Fruit fly (Drosophila melanogaster) whole organism, pupa: ENCODE measurements around the gene CSN5.

Experiments used
- CG12605 ChIP-seq: fragments of 200-800 bp; sonication (Bioruptor generic); IDR thresholded peaks from 2 replicates; pipeline ENCODE4 v1.3.6; 2022; ENCODE audit warnings: missing biosample characterization, missing genetic modification characterization
- CG17806 ChIP-seq: fragments of 200-800 bp; sonication (Bioruptor generic); optimal IDR thresholded peaks from 2 replicates; lab custom pipeline; 2018; ENCODE audit warnings: missing biosample characterization, mild to moderate bottlenecking, missing genetic modification characterization, moderate library complexity
- gl ChIP-seq: fragments of 200-800 bp; sonication (Bioruptor generic); optimal IDR thresholded peaks from 2 replicates; lab custom pipeline; 2018; ENCODE audit warnings: missing biosample characterization, mild to moderate bottlenecking, missing genetic modification characterization

DNA sequence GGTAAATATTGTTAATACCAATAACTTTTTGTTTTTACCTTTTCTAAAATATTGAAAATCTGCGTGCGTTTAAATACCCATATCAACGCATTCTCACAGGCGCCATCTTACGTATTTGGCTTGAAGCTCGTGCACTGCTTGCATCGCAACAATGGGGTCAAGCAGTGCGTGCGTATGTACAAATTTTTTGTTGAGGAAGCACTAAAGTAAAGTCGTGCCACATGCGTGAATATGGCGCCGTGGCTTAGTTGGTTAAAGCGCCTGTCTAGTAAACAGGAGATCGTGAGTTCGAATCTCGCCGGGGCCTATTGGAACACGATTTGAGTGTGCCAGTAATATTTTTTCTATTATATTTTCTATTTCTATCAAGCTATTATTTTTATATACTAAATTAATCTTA, 38.2 kb upstream of the CSN5 start:
- TF ChIP-seq CG17806 (tag; lab: Kevin White, UChicago): no peak
- no peak for TF ChIP-seq CG12605
- TF ChIP-seq gl: no peak
